Worm (Caenorhabditis elegans) whole organism, young adult: ENCODE results near the gene aakg-5.

Source experiments
- C06A6.2 ChIP-seq: fragments of 200-800 bp; sonication (Bioruptor generic); conservative IDR thresholded peaks from 2 replicates; pipeline ENCODE4 v1.3.6; 2022; ENCODE audit warnings: missing genetic modification characterization, missing compliant biosample characterization
- F23B12.7 ChIP-seq: sonication (generic microtip); optimal IDR thresholded peaks from 2 replicates; lab custom pipeline; 2017; ENCODE audit warnings: missing genetic modification characterization, mild to moderate bottlenecking, missing compliant biosample characterization, antibody characterized with exemption, moderate library complexity; ENCODE audit not compliant: insufficient read depth
- F33H1.4 ChIP-seq: fragments of 200-800 bp; sonication (Bioruptor generic); IDR thresholded peaks from 2 replicates; pipeline ENCODE4 v1.3.6; 2022; ENCODE audit warnings: missing genetic modification reagents, missing genetic modification characterization, missing compliant biosample characterization
- Y95B8A.8 ChIP-seq: fragments of 200-800 bp; sonication (Bioruptor generic); IDR thresholded peaks from 2 replicates; pipeline ENCODE4 v1.3.6; 2022; ENCODE audit warnings: missing genetic modification reagents, missing genetic modification characterization, missing compliant biosample characterization
- attf-3 ChIP-seq: fragments of 200-800 bp; sonication (Bioruptor generic); conservative IDR thresholded peaks from 2 replicates; pipeline ENCODE4 v1.3.6; 2022; ENCODE audit warnings: missing genetic modification reagents, missing genetic modification characterization, missing compliant biosample characterization
- attf-5 ChIP-seq: fragments of 200-800 bp; sonication (Bioruptor generic); optimal IDR thresholded peaks from 2 replicates; lab custom pipeline; 2018; ENCODE audit warnings: mild to moderate bottlenecking, missing genetic modification characterization, missing compliant biosample characterization
- attf-6 ChIP-seq: fragments of 200-800 bp; sonication (Bioruptor generic); IDR thresholded peaks from 2 replicates; pipeline ENCODE4 v1.3.6; 2022; ENCODE audit warnings: missing genetic modification reagents, missing genetic modification characterization, missing compliant biosample characterization
- ccch-3 ChIP-seq: fragments of 200-800 bp; sonication (Bioruptor generic); optimal IDR thresholded peaks from 2 replicates; lab custom pipeline; 2018; ENCODE audit warnings: mild to moderate bottlenecking, missing genetic modification characterization, missing compliant biosample characterization
- ceh-58 ChIP-seq: fragments of 200-800 bp; sonication (Bioruptor generic); IDR thresholded peaks from 2 replicates; pipeline ENCODE4 v1.3.6; 2022; ENCODE audit warnings: missing genetic modification characterization, missing compliant biosample characterization
- chd-7 ChIP-seq: sonication (generic microtip); optimal IDR thresholded peaks from 2 replicates; lab custom pipeline; 2016; ENCODE audit warnings: mild to moderate bottlenecking, missing genetic modification characterization, moderate library complexity, missing compliant biosample characterization
- efl-1 ChIP-seq: fragments of 150-350 bp; optimal IDR thresholded peaks from 2 replicates; lab custom pipeline; 2014; ENCODE audit warnings: missing biosample characterization, missing genetic modification reagents, missing genetic modification characterization
- egl-18 ChIP-seq: fragments of 200-800 bp; sonication (Bioruptor generic); IDR thresholded peaks from 2 replicates; pipeline ENCODE4 v1.3.6; 2022; ENCODE audit warnings: missing genetic modification reagents, missing genetic modification characterization, missing compliant biosample characterization
- egl-44 ChIP-seq: fragments of 200-800 bp; sonication (Bioruptor generic); IDR thresholded peaks from 2 replicates; pipeline ENCODE4 v1.3.6; 2022; ENCODE audit warnings: missing genetic modification reagents, missing genetic modification characterization, missing compliant biosample characterization
- ets-4 ChIP-seq: fragments of 200-800 bp; sonication (Bioruptor generic); optimal IDR thresholded peaks from 2 replicates; lab custom pipeline; 2018; ENCODE audit warnings: mild to moderate bottlenecking, missing genetic modification characterization, missing compliant biosample characterization
- hlh-26 ChIP-seq: fragments of 200-800 bp; sonication (Bioruptor generic); conservative IDR thresholded peaks from 2 replicates; pipeline ENCODE4 v1.3.6; 2022; ENCODE audit warnings: missing genetic modification reagents, missing genetic modification characterization, missing compliant biosample characterization
- hmg-20 ChIP-seq: fragments of 200-800 bp; sonication (Bioruptor generic); IDR thresholded peaks from 2 replicates; pipeline ENCODE4 v1.3.6; 2022; ENCODE audit warnings: missing genetic modification reagents, missing genetic modification characterization, missing compliant biosample characterization
- hrde-1 ChIP-seq: sonication (generic microtip); optimal IDR thresholded peaks from 2 replicates; lab custom pipeline; 2016; ENCODE audit warnings: missing genetic modification characterization, mild to moderate bottlenecking, missing compliant biosample characterization, moderate library complexity, missing genotype, missing genetic modification reagents, borderline replicate concordance
- hsf-1 ChIP-seq: fragments of 200-800 bp; sonication (Bioruptor generic); IDR thresholded peaks from 2 replicates; pipeline ENCODE4 v1.3.6; 2022; ENCODE audit warnings: missing genetic modification reagents, missing genetic modification characterization, missing compliant biosample characterization
- lag-1 ChIP-seq: fragments of 200-800 bp; sonication (Bioruptor generic); IDR thresholded peaks from 2 replicates; pipeline ENCODE4 v1.3.6; 2022; ENCODE audit warnings: missing genetic modification reagents, missing genetic modification characterization, missing compliant biosample characterization
- let-607 ChIP-seq, 2 experiments: fragments of 200-800 bp in 1 of 2; sonication (Bioruptor generic) in 1 of 2; sonication (generic microtip) in 1 of 2; optimal IDR thresholded peaks; 2 replicates each; lab custom pipeline; 2016 to 2018; ENCODE audit warnings: mild to moderate bottlenecking in 2 of 2, missing compliant biosample characterization in 2 of 2, missing genetic modification characterization in 2 of 2, moderate library complexity in 2 of 2, missing genotype in 1 of 2
- lin-40 ChIP-seq: sonication (generic microtip); optimal IDR thresholded peaks from 2 replicates; lab custom pipeline; 2016; ENCODE audit warnings: missing genetic modification characterization, mild to moderate bottlenecking, missing compliant biosample characterization, missing genotype, missing genetic modification reagents
- lsl-1 ChIP-seq: fragments of 200-800 bp; sonication (Bioruptor generic); optimal IDR thresholded peaks from 2 replicates; lab custom pipeline; 2018; ENCODE audit warnings: mild to moderate bottlenecking, missing genetic modification characterization, moderate library complexity, missing compliant biosample characterization
- madf-3 ChIP-seq: fragments of 200-800 bp; sonication (Bioruptor generic); IDR thresholded peaks from 2 replicates; pipeline ENCODE4 v1.3.6; 2022; ENCODE audit warnings: missing genetic modification reagents, missing genetic modification characterization, missing compliant biosample characterization
- mel-28 ChIP-seq: sonication (generic microtip); optimal IDR thresholded peaks from 2 replicates; lab custom pipeline; 2016; ENCODE audit warnings: borderline replicate concordance, mild to moderate bottlenecking, missing genetic modification characterization, missing compliant biosample characterization
- mes-4 ChIP-seq: sonication (generic microtip); optimal IDR thresholded peaks from 2 replicates; lab custom pipeline; 2016; ENCODE audit warnings: missing genotype, missing genetic modification characterization, missing compliant biosample characterization
- nfya-1 ChIP-seq: sonication (generic microtip); optimal IDR thresholded peaks from 2 replicates; lab custom pipeline; 2017; ENCODE audit warnings: antibody characterized with exemption, missing compliant biosample characterization, missing genetic modification characterization, borderline replicate concordance; ENCODE audit not compliant: insufficient read depth
- nhr-179 ChIP-seq: sonication (generic microtip); optimal IDR thresholded peaks from 2 replicates; lab custom pipeline; 2016; ENCODE audit warnings: mild to moderate bottlenecking, missing genetic modification characterization, missing compliant biosample characterization
- nhr-80 ChIP-seq: sonication (generic microtip); optimal IDR thresholded peaks from 2 replicates; lab custom pipeline; 2016; ENCODE audit warnings: missing genetic modification characterization, missing compliant biosample characterization
- nhr-90 ChIP-seq: sonication (generic microtip); optimal IDR thresholded peaks from 2 replicates; lab custom pipeline; 2016; ENCODE audit warnings: missing genotype, mild to moderate bottlenecking, missing genetic modification characterization, missing compliant biosample characterization
- pha-4 ChIP-seq: fragments of 150-350 bp; sonication (generic microtip); optimal IDR thresholded peaks from 2 replicates; lab custom pipeline; 2014; ENCODE audit warnings: missing biosample characterization, missing genetic modification reagents, missing genetic modification characterization
- sdz-38 ChIP-seq: sonication (generic microtip); optimal IDR thresholded peaks from 2 replicates; lab custom pipeline; 2016; ENCODE audit warnings: missing genotype, missing genetic modification characterization, missing compliant biosample characterization
- snpc-1.1 ChIP-seq: sonication (generic microtip); optimal IDR thresholded peaks from 2 replicates; lab custom pipeline; 2017; ENCODE audit warnings: missing genetic modification characterization, mild to moderate bottlenecking, missing compliant biosample characterization, antibody characterized with exemption, moderate library complexity, missing genotype, missing genetic modification reagents; ENCODE audit not compliant: insufficient read depth
- snpc-1.3 ChIP-seq: sonication (generic microtip); optimal IDR thresholded peaks from 2 replicates; lab custom pipeline; 2017; ENCODE audit warnings: missing genetic modification characterization, mild to moderate bottlenecking, missing compliant biosample characterization, antibody characterized with exemption, moderate library complexity, missing genotype, missing genetic modification reagents; ENCODE audit not compliant: insufficient read depth
- tbp1 ChIP-seq: fragments of 200-800 bp; sonication (Bioruptor generic); optimal IDR thresholded peaks from 2 replicates; lab custom pipeline; 2018; ENCODE audit warnings: mild to moderate bottlenecking, missing genetic modification characterization, missing compliant biosample characterization
- ztf-22 ChIP-seq: fragments of 200-800 bp; sonication (Bioruptor generic); optimal IDR thresholded peaks from 2 replicates; lab custom pipeline; 2018; ENCODE audit warnings: mild to moderate bottlenecking, missing genetic modification characterization, moderate library complexity, missing compliant biosample characterization
- ztf-26 ChIP-seq: sonication (generic microtip); optimal IDR thresholded peaks from 2 replicates; lab custom pipeline; 2017; ENCODE audit warnings: missing genetic modification characterization, missing compliant biosample characterization
- ztf-28 ChIP-seq: fragments of 200-800 bp; sonication (Bioruptor generic); IDR thresholded peaks from 2 replicates; pipeline ENCODE4 v1.3.6; 2022; ENCODE audit warnings: missing genetic modification reagents, missing genetic modification characterization, missing compliant biosample characterization
- ztf-6 ChIP-seq: fragments of 200-800 bp; sonication (Bioruptor generic); IDR thresholded peaks from 2 replicates; pipeline ENCODE4 v1.3.6; 2022; ENCODE audit warnings: missing genetic modification reagents, missing genetic modification characterization, missing compliant biosample characterization

Gene aakg-5

ce11 chrII:9967999-9968706 is 6.8 kb downstream of the aakg-5 start, which contains the start of the genes R53.4 and psf-1 (continued):
- TF ChIP-seq ccch-3 (GFP tag; lab: Kevin White, UChicago) (no peak), mes-4 (tag; lab: Kevin White, UChicago) (no peak), hrde-1 (no peak), attf-3 (GFP tag; lab: Robert Waterston, UW) (peak; percentile 60; the same call in 1 of the 2 replicates), nhr-80 (tag; lab: Kevin White, UChicago) (peak; percentile 20), C06A6.2 (GFP tag; lab: Robert Waterston, UW) (no peak), ztf-28 (GFP tag; lab: Robert Waterston, UW) (peak; percentile 62; the same call in 1 of the 2 replicates), sdz-38 (tag; lab: Kevin White, UChicago) (no peak), snpc-1.3 (tag; lab: Kevin White, UChicago) (peak; percentile 41), hsf-1 (GFP tag; lab: Robert Waterston, UW) (no peak), pha-4 (tag; lab: Kevin White, UChicago) (no peak), nhr-179 (tag; lab: Kevin White, UChicago) (no peak), F23B12.7 (tag; lab: Kevin White, UChicago) (peak; percentile 83), snpc-1.1 (tag; lab: Kevin White, UChicago) (no peak), attf-5 (GFP tag; lab: Kevin White, UChicago) (peak; percentile 59), F33H1.4 (peak; percentile 88), ceh-58 (GFP tag; lab: Robert Waterston, UW) (no peak), lin-40 (tag; lab: Kevin White, UChicago) (no peak), efl-1 (peak; percentile 46), mel-28 (tag; lab: Kevin White, UChicago) (no peak), ztf-6 (GFP tag; lab: Robert Waterston, UW) (peak; percentile 36; the same call in 1 of the 2 replicates), egl-44 (GFP tag; lab: Robert Waterston, UW) (0 out of 2 replicates have a peak, but pooled peaks have one; percentile 15), madf-3 (GFP tag; lab: Robert Waterston, UW) (no peak), nhr-90 (tag; lab: Kevin White, UChicago) (no peak), nfya-1 (no peak), ztf-26 (tag; lab: Kevin White, UChicago) (no peak), ets-4 (GFP tag; lab: Kevin White, UChicago) (no peak), egl-18 (GFP tag; lab: Robert Waterston, UW) (no peak), ztf-22 (no peak), hmg-20 (no peak), chd-7 (no peak), lsl-1 (GFP tag; lab: Kevin White, UChicago) (peak; percentile 62), hlh-26 (GFP tag; lab: Robert Waterston, UW) (no peak), attf-6 (GFP tag; lab: Robert Waterston, UW) (no peak), lag-1 (GFP tag; lab: Robert Waterston, UW) (no peak), tbp1 (peak; percentile 17), Y95B8A.8 (no peak), let-607 (tag; optimal IDR thresholded peaks at IDR 0.05; lab: Kevin White, UChicago) (no peak)
